Worm (Caenorhabditis elegans) whole organism, L1 larva: ENCODE data around the gene str-102.

Experiments used
- F16B12.6 ChIP-seq: fragments of 150-350 bp; optimal IDR thresholded peaks from 2 replicates; lab custom pipeline; 2014; ENCODE audit warnings: missing biosample characterization, missing genetic modification characterization
- aha-1 ChIP-seq: fragments of 150-350 bp; optimal IDR thresholded peaks from 2 replicates; lab custom pipeline; 2014; ENCODE audit warnings: missing biosample characterization, missing genetic modification characterization
- alr-1 ChIP-seq: fragments of 200-800 bp; sonication (Bioruptor generic); optimal IDR thresholded peaks from 2 replicates; lab custom pipeline; 2018; ENCODE audit warnings: borderline replicate concordance, mild to moderate bottlenecking, missing genetic modification characterization, missing compliant biosample characterization
- ama-1 ChIP-seq: fragments of 150-350 bp; optimal IDR thresholded peaks from 2 replicates; lab custom pipeline; 2014
- blmp-1 ChIP-seq: fragments of 150-350 bp; optimal IDR thresholded peaks from 2 replicates; lab custom pipeline; 2014; ENCODE audit warnings: missing biosample characterization, missing genetic modification characterization
- ceh-82 ChIP-seq, 3 experiments: fragments of 150-350 bp in 1 of 3; sonication (generic microtip) in 2 of 3; optimal IDR thresholded peaks; 2 replicates each; lab custom pipeline; 2014 to 2017; ENCODE audit warnings: missing biosample characterization in 3 of 3, missing genetic modification characterization in 3 of 3
- ceh-90 ChIP-seq: sonication (generic microtip); optimal IDR thresholded peaks from 2 replicates; lab custom pipeline; 2016; ENCODE audit warnings: missing genetic modification characterization, missing compliant biosample characterization
- ces-1 ChIP-seq: fragments of 150-350 bp; optimal IDR thresholded peaks from 2 replicates; lab custom pipeline; 2014; ENCODE audit warnings: missing biosample characterization, missing genetic modification reagents, missing genetic modification characterization
- dsc-1 ChIP-seq: sonication (generic microtip); optimal IDR thresholded peaks from 2 replicates; lab custom pipeline; 2016; ENCODE audit warnings: mild to moderate bottlenecking, missing genetic modification characterization, missing compliant biosample characterization
- efl-1 ChIP-seq, 4 experiments: fragments of 150-350 bp; optimal IDR thresholded peaks in 3 of 4; peaks in 1 of 4; 1 replicate in 1 of 4; 2 replicates in 3 of 4; lab custom pipeline; 2014; ENCODE audit warnings: missing biosample characterization in 2 of 4, missing genetic modification characterization in 2 of 4, missing genetic modification reagents in 2 of 4
- elt-2 ChIP-seq: sonication (generic microtip); optimal IDR thresholded peaks from 2 replicates; lab custom pipeline; 2016; ENCODE audit warnings: missing genetic modification characterization, mild to moderate bottlenecking, inconsistent platforms, missing compliant biosample characterization, missing genetic modification reagents
- fkh-4 ChIP-seq: sonication (generic microtip); optimal IDR thresholded peaks from 2 replicates; lab custom pipeline; 2016; ENCODE audit warnings: missing compliant biosample characterization, missing genetic modification characterization, borderline replicate concordance
- hlh-17 ChIP-seq: fragments of 200-800 bp; sonication (Bioruptor generic); optimal IDR thresholded peaks from 2 replicates; lab custom pipeline; 2018; ENCODE audit warnings: missing genetic modification characterization, mild to moderate bottlenecking, missing compliant biosample characterization, moderate library complexity, borderline replicate concordance
- hlh-4 ChIP-seq: sonication (generic microtip); optimal IDR thresholded peaks from 2 replicates; lab custom pipeline; 2016; ENCODE audit warnings: mild to moderate bottlenecking, missing genetic modification characterization, missing compliant biosample characterization
- hpl-2 ChIP-seq: fragments of 150-350 bp; optimal IDR thresholded peaks from 2 replicates; lab custom pipeline; 2014; ENCODE audit warnings: missing biosample characterization, missing genetic modification reagents, missing genetic modification characterization
- irx-1 ChIP-seq: sonication (generic microtip); optimal IDR thresholded peaks from 2 replicates; lab custom pipeline; 2016; ENCODE audit warnings: missing genetic modification characterization, missing compliant biosample characterization
- lin-13 ChIP-seq: fragments of 150-350 bp; optimal IDR thresholded peaks from 2 replicates; lab custom pipeline; 2014; ENCODE audit warnings: missing biosample characterization, missing genetic modification reagents, missing genetic modification characterization
- lin-14 ChIP-seq: fragments of 200-800 bp; sonication (Bioruptor generic); optimal IDR thresholded peaks from 2 replicates; lab custom pipeline; 2018; ENCODE audit warnings: mild to moderate bottlenecking, missing genetic modification characterization, moderate library complexity, missing compliant biosample characterization
- lin-15B ChIP-seq: fragments of 150-350 bp; sonication (generic microtip); optimal IDR thresholded peaks from 3 replicates; lab custom pipeline; 2014; ENCODE audit warnings: missing biosample characterization, missing genetic modification characterization
- lin-35 ChIP-seq, 2 experiments: fragments of 150-350 bp; optimal IDR thresholded peaks; 2 replicates each; lab custom pipeline; 2014; ENCODE audit warnings: missing biosample characterization in 2 of 2, missing genetic modification characterization in 2 of 2, missing genetic modification reagents in 2 of 2
- lin-39 ChIP-seq: fragments of 150-350 bp; optimal IDR thresholded peaks from 2 replicates; lab custom pipeline; 2014; ENCODE audit warnings: missing biosample characterization, missing genetic modification reagents, missing genetic modification characterization
- mab-9 ChIP-seq: fragments of 200-800 bp; sonication (Bioruptor generic); IDR thresholded peaks from 2 replicates; pipeline ENCODE4 v1.3.6; 2022; ENCODE audit warnings: missing genetic modification reagents, missing genetic modification characterization, missing compliant biosample characterization
- mef-2 ChIP-seq: fragments of 150-350 bp; optimal IDR thresholded peaks from 2 replicates; lab custom pipeline; 2014; ENCODE audit warnings: missing biosample characterization, missing genetic modification characterization
- mep-1 ChIP-seq: fragments of 150-350 bp; optimal IDR thresholded peaks from 2 replicates; lab custom pipeline; 2014; ENCODE audit warnings: missing biosample characterization, missing genetic modification characterization
- nhr-20 ChIP-seq: sonication (generic microtip); optimal IDR thresholded peaks from 2 replicates; lab custom pipeline; 2016; ENCODE audit warnings: mild to moderate bottlenecking, missing genetic modification characterization, missing compliant biosample characterization
- nhr-237 ChIP-seq: fragments of 150-350 bp; optimal IDR thresholded peaks from 2 replicates; lab custom pipeline; 2014; ENCODE audit warnings: missing biosample characterization, missing genetic modification characterization
- nhr-47 ChIP-seq: sonication (generic microtip); optimal IDR thresholded peaks from 2 replicates; lab custom pipeline; 2016; ENCODE audit warnings: mild to moderate bottlenecking, missing genetic modification characterization, moderate library complexity, missing compliant biosample characterization
- nhr-71 ChIP-seq: sonication (generic microtip); optimal IDR thresholded peaks from 2 replicates; lab custom pipeline; 2016; ENCODE audit warnings: mild to moderate bottlenecking, missing genetic modification characterization, moderate library complexity, missing compliant biosample characterization
- nhr-76 ChIP-seq: sonication (generic microtip); optimal IDR thresholded peaks from 2 replicates; lab custom pipeline; 2017; ENCODE audit warnings: missing biosample characterization, missing genetic modification characterization
- nhr-85 ChIP-seq: sonication (generic microtip); peaks from one replicate; lab custom pipeline; 2016; ENCODE audit warnings: missing genetic modification characterization, inconsistent platforms, missing compliant biosample characterization
- pax-3 ChIP-seq: fragments of 200-800 bp; sonication (Bioruptor generic); optimal IDR thresholded peaks from 2 replicates; lab custom pipeline; 2018; ENCODE audit warnings: mild to moderate bottlenecking, missing genetic modification characterization, moderate library complexity, missing compliant biosample characterization
- pqm-1 ChIP-seq: sonication (generic microtip); optimal IDR thresholded peaks from 3 replicates; lab custom pipeline; 2017; ENCODE audit warnings: missing biosample characterization, missing genetic modification characterization
- rnt-1 ChIP-seq: sonication (generic microtip); optimal IDR thresholded peaks from 2 replicates; lab custom pipeline; 2016; ENCODE audit warnings: mild to moderate bottlenecking, missing genetic modification characterization, moderate library complexity, missing compliant biosample characterization
- skn-1 ChIP-seq: fragments of 150-350 bp; optimal IDR thresholded peaks from 2 replicates; lab custom pipeline; 2014; ENCODE audit warnings: missing biosample characterization, missing genetic modification characterization
- snpc-4 ChIP-seq: fragments of 150-350 bp; optimal IDR thresholded peaks from 2 replicates; lab custom pipeline; 2014; ENCODE audit warnings: missing biosample characterization, missing genetic modification characterization
- snu-23 ChIP-seq: sonication (generic microtip); optimal IDR thresholded peaks from 2 replicates; lab custom pipeline; 2016; ENCODE audit warnings: missing genetic modification characterization, missing compliant biosample characterization
- tbx-2 ChIP-seq: sonication (generic microtip); optimal IDR thresholded peaks from 2 replicates; lab custom pipeline; 2016; ENCODE audit warnings: missing genetic modification characterization, missing compliant biosample characterization
- unc-130 ChIP-seq: fragments of 150-350 bp; optimal IDR thresholded peaks from 2 replicates; lab custom pipeline; 2017; ENCODE audit warnings: missing biosample characterization, missing genetic modification characterization, inconsistent platforms
- unc-30 ChIP-seq: sonication (generic microtip); optimal IDR thresholded peaks from 2 replicates; lab custom pipeline; 2017; ENCODE audit warnings: missing biosample characterization, missing genetic modification characterization
- unc-86 ChIP-seq: sonication (generic microtip); optimal IDR thresholded peaks from 2 replicates; lab custom pipeline; 2016; ENCODE audit warnings: missing genetic modification characterization, missing compliant biosample characterization
- xbp-1 ChIP-seq: sonication (generic microtip); optimal IDR thresholded peaks from 2 replicates; lab custom pipeline; 2016; ENCODE audit warnings: missing genetic modification characterization, missing compliant biosample characterization
- zip-4 ChIP-seq: fragments of 200-800 bp; sonication (Bioruptor generic); optimal IDR thresholded peaks from 2 replicates; lab custom pipeline; 2018; ENCODE audit warnings: mild to moderate bottlenecking, missing genetic modification characterization, moderate library complexity, missing compliant biosample characterization

Gene str-102

ce11 chrV:15347292-15347691 lies 37.5 kb upstream of the str-102 start, which contains the start of gene C29F3.3:
TSS of gene C29F3.3 (minus strand) at chrV:15347392.
- TF ChIP-seq lin-14 (GFP tag; lab: Kevin White, UChicago): no peak
- no peak for TF ChIP-seq pax-3 (tag; lab: Kevin White, UChicago)
- TF ChIP-seq lin-39 (tag; lab: Kevin White, UChicago): no peak
- no peak for TF ChIP-seq nhr-76 (tag; lab: Kevin White, UChicago)
- no peak for TF ChIP-seq fkh-4 (tag; lab: Kevin White, UChicago)
- no peak for TF ChIP-seq irx-1
- no peak for TF ChIP-seq alr-1 (tag; lab: Kevin White, UChicago)
- no peak for TF ChIP-seq hlh-17 (GFP tag; lab: Kevin White, UChicago)
- no peak for TF ChIP-seq xbp-1 (tag; lab: Kevin White, UChicago)
- no peak for TF ChIP-seq nhr-85 (tag; lab: Kevin White, UChicago)
- no peak for TF ChIP-seq blmp-1
- no peak for TF ChIP-seq rnt-1 (tag; lab: Kevin White, UChicago)
- no peak for TF ChIP-seq aha-1 (tag; lab: Kevin White, UChicago)
- no peak for TF ChIP-seq hlh-4
- no peak for TF ChIP-seq ceh-90 (tag; lab: Kevin White, UChicago)
- TF ChIP-seq ces-1: no peak
- TF ChIP-seq skn-1 (tag; lab: Kevin White, UChicago): no peak
- TF ChIP-seq ama-1 (lab: Kevin White, UChicago): no peak
- TF ChIP-seq tbx-2 (tag; lab: Kevin White, UChicago): no peak

- TF ChIP-seq zip-4 (GFP tag; lab: Kevin White, UChicago) (no peak), nhr-71 (tag; lab: Kevin White, UChicago) (no peak), irx-1 (no peak)
- TF ChIP-seq, all 84 proteins: peak for 0
Observed at ce11 chrV:15349044-15349443, 35.8 kb upstream of the str-102 start, which contains the start of gene clec-230. TSS of gene clec-230 (minus strand) at chrV:15349144.

- TF ChIP-seq lin-39 (tag; lab: Kevin White, UChicago) (no peak), nhr-237 (tag; lab: Kevin White, UChicago) (no peak), snu-23 (GFP tag; lab: Kevin White, UChicago) (no peak), mep-1 (no peak), unc-86 (tag; lab: Kevin White, UChicago) (no peak), hpl-2 (GFP tag; lab: Kevin White, UChicago) (no peak), ceh-90 (tag; lab: Kevin White, UChicago) (no peak), mab-9 (GFP tag; lab: Robert Waterston, UW) (no peak), irx-1 (no peak), F16B12.6 (tag; lab: Kevin White, UChicago) (no peak)
Observed at ce11 chrV:15350615-15351014, 34.2 kb upstream of the str-102 start, which contains the start of gene clec-231. TSS of gene clec-231 (minus strand) at chrV:15350715.

- TF ChIP-seq xbp-1 (tag; lab: Kevin White, UChicago): no peak
Observed at ce11 chrV:15352376-15352775, 32.5 kb upstream of the str-102 start, which contains the start of gene srx-58. TSS of gene srx-58 (plus strand) at chrV:15352676.

ce11 chrV:15354648-15355047 lies 30.2 kb upstream of the str-102 start, which contains the start of gene C29F3.7:
TSS of gene C29F3.7 (plus strand) at chrV:15354901.
- no peak for TF ChIP-seq nhr-237 (tag; lab: Kevin White, UChicago)
- peak; percentile 55 for TF ChIP-seq pqm-1 (tag; lab: Kevin White, UChicago)
- TF ChIP-seq tbx-2 (tag; lab: Kevin White, UChicago): no peak
- TF ChIP-seq ceh-82 (tag; optimal IDR thresholded peaks at IDR 0.05; lab: Kevin White, UChicago): no peak
- no peak for TF ChIP-seq mab-9 (GFP tag; lab: Robert Waterston, UW)
- no peak for TF ChIP-seq mef-2 (tag; lab: Kevin White, UChicago)
- TF ChIP-seq lin-35 (GFP tag; optimal IDR thresholded peaks at IDR 0.05; lab: Kevin White, UChicago): peak in 1 of 2 experiments; percentile 42
- TF ChIP-seq unc-30: no peak
- TF ChIP-seq mep-1: no peak
- TF ChIP-seq nhr-47 (tag; lab: Kevin White, UChicago): no peak
- TF ChIP-seq lin-39 (tag; lab: Kevin White, UChicago): no peak
- no peak for TF ChIP-seq xbp-1 (tag; lab: Kevin White, UChicago)
- no peak for TF ChIP-seq lin-15B (tag; lab: Kevin White, UChicago)
- no peak for TF ChIP-seq hlh-4
- no peak for TF ChIP-seq blmp-1
- no peak for TF ChIP-seq unc-130 (tag; lab: Kevin White, UChicago)
- no peak for TF ChIP-seq rnt-1 (tag; lab: Kevin White, UChicago)
- no peak for TF ChIP-seq ces-1
- TF ChIP-seq nhr-20 (tag; lab: Kevin White, UChicago): peak; percentile 63
- no peak for TF ChIP-seq zip-4 (GFP tag; lab: Kevin White, UChicago)
- no peak for TF ChIP-seq dsc-1 (tag; lab: Kevin White, UChicago)
- TF ChIP-seq elt-2 (tag; lab: Kevin White, UChicago): peak; percentile 98
- TF ChIP-seq aha-1 (tag; lab: Kevin White, UChicago): no peak
- no peak for TF ChIP-seq snpc-4
- TF ChIP-seq snu-23 (GFP tag; lab: Kevin White, UChicago): no peak
- TF ChIP-seq efl-1 (optimal IDR thresholded peaks at IDR 0.05; lab: Kevin White, UChicago): no peak
- TF ChIP-seq efl-1 (GFP tag; optimal IDR thresholded peaks at IDR 0.05 in 1 of 2; lab: Kevin White, UChicago): peak in 1 of 2 experiments; percentile 44
- peak; percentile 67 for TF ChIP-seq pax-3 (tag; lab: Kevin White, UChicago)
- no peak for TF ChIP-seq lin-13 (GFP tag; lab: Kevin White, UChicago)
- TF ChIP-seq, all 84 proteins: peak for 6
